Fruit fly (Drosophila melanogaster): Measurements from ENCODE around the gene CG32625.

Gene CG32625

dm6 chrX:13756776-13757312, at the start of gene CG32625, which contains the start of gene Rtc1:
Gene CG32625 (minus strand): TSS chrX:13756826.
Gene Rtc1 (plus strand): TSS chrX:13757179.
- TF ChIP-seq CG31627 (GFP tag; optimal IDR thresholded peaks at IDR 0.05) = no peak
- TF ChIP-seq CG8632 (GFP tag; optimal IDR thresholded peaks at IDR 0.05) = no peak
- TF ChIP-seq Sox14 (GFP tag; optimal IDR thresholded peaks at IDR 0.05) = no peak
- peak; percentile 38 for TF ChIP-seq acj6 (GFP tag; optimal IDR thresholded peaks at IDR 0.05)
- no peak; the same call in 1 of the 2 replicates for TF ChIP-seq Gug (GFP tag; IDR thresholded peaks at IDR 0.05)
- TF ChIP-seq CG1621 (tag; optimal IDR thresholded peaks at IDR 0.05) = no peak
- no peak for TF ChIP-seq CG6808 (GFP tag; optimal IDR thresholded peaks at IDR 0.05)
- peak; percentile 13 for TF ChIP-seq Ets96B (tag; optimal IDR thresholded peaks at IDR 0.05)
- TF ChIP-seq CG7368 (GFP tag; optimal IDR thresholded peaks at IDR 0.05) = no peak
- TF ChIP-seq CG3919 (GFP tag; optimal IDR thresholded peaks at IDR 0.05) = peak; percentile 17
- peak; percentile 35 for TF ChIP-seq CG10631 (GFP tag; optimal IDR thresholded peaks at IDR 0.05)
- TF ChIP-seq CG6163 (GFP tag; IDR thresholded peaks at IDR 0.05) = no peak
- TF ChIP-seq Smox (GFP tag; optimal IDR thresholded peaks at IDR 0.05) = peak; percentile 44
- TF ChIP-seq Blimp-1 (GFP tag; optimal IDR thresholded peaks at IDR 0.05) = no peak
- peak; percentile 8 for TF ChIP-seq cyc (GFP tag; optimal IDR thresholded peaks at IDR 0.05)
- peak; percentile 1 for TF ChIP-seq CG32006 (GFP tag; optimal IDR thresholded peaks at IDR 0.05)
- TF ChIP-seq CG8319 (GFP tag; optimal IDR thresholded peaks at IDR 0.05) = no peak
- peak; percentile 22 for TF ChIP-seq CG3032 (tag; optimal IDR thresholded peaks at IDR 0.05)
- TF ChIP-seq Eip78C (GFP tag) = peak; percentile 75
- peak; percentile 37; the same call in 1 of the 2 replicates for TF ChIP-seq CG15336 (GFP tag; IDR thresholded peaks at IDR 0.05)
- TF ChIP-seq CG10669 (GFP tag; optimal IDR thresholded peaks at IDR 0.05) = peak; percentile 8
- no peak for TF ChIP-seq Hr38 (GFP tag; optimal IDR thresholded peaks at IDR 0.05)
- no peak for TF ChIP-seq ss (GFP tag; optimal IDR thresholded peaks at IDR 0.05)
- TF ChIP-seq CG11294 (GFP tag; IDR thresholded peaks at IDR 0.05) = no peak
- TF ChIP-seq CG6792 (GFP tag; optimal IDR thresholded peaks at IDR 0.05) = peak; percentile 1
- TF ChIP-seq achi (GFP tag; optimal IDR thresholded peaks at IDR 0.05) = peak; percentile 34
- no peak for TF ChIP-seq CG34406 (GFP tag; optimal IDR thresholded peaks at IDR 0.05)
- no peak for TF ChIP-seq Eip93F (GFP tag; optimal IDR thresholded peaks at IDR 0.05)
- TF ChIP-seq CG4318 (GFP tag; optimal IDR thresholded peaks at IDR 0.05) = no peak
- TF ChIP-seq pdm3 (GFP tag; optimal IDR thresholded peaks at IDR 0.05) = peak; percentile 28
- TF ChIP-seq CG6854 (GFP tag; optimal IDR thresholded peaks at IDR 0.05) = no peak
- TF ChIP-seq lz (GFP tag; optimal IDR thresholded peaks at IDR 0.05) = peak; percentile 18
- no peak for TF ChIP-seq dac (GFP tag; optimal IDR thresholded peaks at IDR 0.05)
- TF ChIP-seq esn (GFP tag; optimal IDR thresholded peaks at IDR 0.05) = peak; percentile 27
- no peak for TF ChIP-seq vri (GFP tag; optimal IDR thresholded peaks at IDR 0.05)
- TF ChIP-seq CG16779 (tag; optimal IDR thresholded peaks at IDR 0.05) = no peak
- TF ChIP-seq Hr39 (GFP tag; optimal IDR thresholded peaks at IDR 0.05) = no peak
- TF ChIP-seq Eip75B (GFP tag; optimal IDR thresholded peaks at IDR 0.05) = no peak
- TF ChIP-seq Lpt (GFP tag; optimal IDR thresholded peaks at IDR 0.05) = no peak
- no peak for TF ChIP-seq Ets21C (GFP tag; optimal IDR thresholded peaks at IDR 0.05)
- TF ChIP-seq eg (GFP tag; IDR thresholded peaks at IDR 0.05) = peak; percentile 43; the same call in 1 of the 3 replicates
- TF ChIP-seq CG11902 (GFP tag; optimal IDR thresholded peaks at IDR 0.05) = no peak
- peak; percentile 77 for TF ChIP-seq fkh (GFP tag; optimal IDR thresholded peaks at IDR 0.05)
- no peak for TF ChIP-seq CG9139 (GFP tag; optimal IDR thresholded peaks at IDR 0.05)
- no peak for TF ChIP-seq CG6276 (GFP tag; optimal IDR thresholded peaks at IDR 0.05)
- peak; percentile 46 for TF ChIP-seq OdsH (GFP tag; optimal IDR thresholded peaks at IDR 0.05)
- no peak for TF ChIP-seq salr (GFP tag; optimal IDR thresholded peaks at IDR 0.05)
- no peak for TF ChIP-seq dsx (GFP tag; optimal IDR thresholded peaks at IDR 0.05; ENCODE audit: poor library complexity, severe bottlenecking)
- TF ChIP-seq svp (GFP tag) = peak; percentile 55
- TF ChIP-seq fd85E (GFP tag; optimal IDR thresholded peaks at IDR 0.05) = no peak
- TF ChIP-seq Sox102F (GFP tag; optimal IDR thresholded peaks at IDR 0.05) = no peak
- no peak for TF ChIP-seq Hr4 (GFP tag; optimal IDR thresholded peaks at IDR 0.05)
